Worm (Caenorhabditis elegans) whole organism, late embryonic: Measurements from ENCODE around the gene F53B7.7.

ENCODE experiments used
- C08G9.2 ChIP-seq: sonication (generic microtip); optimal IDR thresholded peaks from 2 replicates; lab custom pipeline; 2016; ENCODE audit warnings: mild to moderate bottlenecking, missing genetic modification characterization, moderate library complexity, missing compliant biosample characterization
- K02D7.2 ChIP-seq: sonication (generic microtip); optimal IDR thresholded peaks from 2 replicates; lab custom pipeline; 2017; ENCODE audit warnings: mild to moderate bottlenecking, missing genetic modification characterization, missing compliant biosample characterization
- T23F11.4 ChIP-seq: fragments of 200-800 bp; sonication (Bioruptor generic); optimal IDR thresholded peaks from 2 replicates; lab custom pipeline; 2018; ENCODE audit warnings: mild to moderate bottlenecking, missing genetic modification characterization, missing compliant biosample characterization
- Y22D7AL.16 ChIP-seq: sonication (generic microtip); optimal IDR thresholded peaks from 2 replicates; lab custom pipeline; 2016; ENCODE audit warnings: missing genetic modification characterization, missing compliant biosample characterization
- ahr-1 ChIP-seq: sonication (generic microtip); optimal IDR thresholded peaks from 2 replicates; lab custom pipeline; 2016; ENCODE audit warnings: missing genetic modification characterization, missing compliant biosample characterization
- ama-1 ChIP-seq: fragments of 150-350 bp; optimal IDR thresholded peaks from 2 replicates; lab custom pipeline; 2014
- ceh-18 ChIP-seq: sonication (generic microtip); optimal IDR thresholded peaks from 2 replicates; lab custom pipeline; 2016; ENCODE audit warnings: missing genetic modification characterization, missing compliant biosample characterization
- ceh-19 ChIP-seq: fragments of 200-800 bp; sonication (Bioruptor generic); optimal IDR thresholded peaks from 2 replicates; lab custom pipeline; 2018; ENCODE audit warnings: mild to moderate bottlenecking, missing genetic modification characterization, missing compliant biosample characterization
- ceh-2 ChIP-seq: sonication (generic microtip); optimal IDR thresholded peaks from 2 replicates; lab custom pipeline; 2016; ENCODE audit warnings: missing genotype, missing genetic modification characterization, missing compliant biosample characterization
- ceh-24 ChIP-seq: sonication (generic microtip); optimal IDR thresholded peaks from 2 replicates; lab custom pipeline; 2016; ENCODE audit warnings: mild to moderate bottlenecking, missing genetic modification characterization, missing compliant biosample characterization
- ceh-45 ChIP-seq: fragments of 200-800 bp; sonication (Bioruptor generic); IDR thresholded peaks from 2 replicates; pipeline ENCODE4 v1.3.6; 2022; ENCODE audit warnings: missing genetic modification reagents, missing genetic modification characterization, missing compliant biosample characterization
- dmd-4 ChIP-seq: sonication (generic microtip); optimal IDR thresholded peaks from 2 replicates; lab custom pipeline; 2016; ENCODE audit warnings: borderline replicate concordance, missing genetic modification characterization, missing compliant biosample characterization
- dve-1 ChIP-seq: sonication (generic microtip); optimal IDR thresholded peaks from 2 replicates; lab custom pipeline; 2017; ENCODE audit warnings: antibody characterized with exemption, mild to moderate bottlenecking, missing genetic modification characterization, missing compliant biosample characterization
- elt-4 ChIP-seq: sonication (generic microtip); optimal IDR thresholded peaks from 2 replicates; lab custom pipeline; 2016; ENCODE audit warnings: missing genetic modification characterization, missing compliant biosample characterization
- ets-4 ChIP-seq: sonication (generic microtip); optimal IDR thresholded peaks from 2 replicates; lab custom pipeline; 2016; ENCODE audit warnings: missing genetic modification characterization, missing compliant biosample characterization
- fax-1 ChIP-seq: sonication (generic microtip); optimal IDR thresholded peaks from 2 replicates; lab custom pipeline; 2016; ENCODE audit warnings: missing genotype, missing genetic modification characterization, missing compliant biosample characterization
- fkh-10 ChIP-seq: fragments of 150-350 bp; optimal IDR thresholded peaks from 2 replicates; lab custom pipeline; 2014; ENCODE audit warnings: missing biosample characterization, missing genetic modification reagents, missing genetic modification characterization
- gmeb-2 ChIP-seq: sonication (generic microtip); optimal IDR thresholded peaks from 2 replicates; lab custom pipeline; 2016; ENCODE audit warnings: missing genetic modification characterization, inconsistent platforms, missing compliant biosample characterization
- hlh-30 ChIP-seq: sonication (generic microtip); optimal IDR thresholded peaks from 2 replicates; lab custom pipeline; 2017; ENCODE audit warnings: antibody characterized with exemption, missing genetic modification characterization, missing compliant biosample characterization; ENCODE audit not compliant: insufficient read depth
- hlh-8 ChIP-seq: sonication (generic microtip); optimal IDR thresholded peaks from 2 replicates; lab custom pipeline; 2016; ENCODE audit warnings: missing genotype, missing genetic modification characterization, missing compliant biosample characterization
- lim-6 ChIP-seq: sonication (generic microtip); optimal IDR thresholded peaks from 2 replicates; lab custom pipeline; 2016; ENCODE audit warnings: missing genetic modification characterization, missing compliant biosample characterization
- lin-11 ChIP-seq: fragments of 200-800 bp; sonication (Bioruptor generic); optimal IDR thresholded peaks from 2 replicates; lab custom pipeline; 2018; ENCODE audit warnings: mild to moderate bottlenecking, missing genetic modification characterization, missing compliant biosample characterization
- madf-2 ChIP-seq: sonication (generic microtip); optimal IDR thresholded peaks from 2 replicates; lab custom pipeline; 2017; ENCODE audit warnings: missing genetic modification characterization, missing compliant biosample characterization
- nfya-1 ChIP-seq: sonication (generic microtip); optimal IDR thresholded peaks from 2 replicates; lab custom pipeline; 2017; ENCODE audit warnings: missing genetic modification characterization, mild to moderate bottlenecking, missing compliant biosample characterization, antibody characterized with exemption, moderate library complexity
- nhr-11 ChIP-seq: fragments of 150-350 bp; optimal IDR thresholded peaks from 2 replicates; lab custom pipeline; 2014; ENCODE audit warnings: missing biosample characterization, missing genetic modification characterization
- pax-1 ChIP-seq: fragments of 150-350 bp; optimal IDR thresholded peaks from 2 replicates; lab custom pipeline; 2014; ENCODE audit warnings: missing biosample characterization, missing genetic modification characterization
- pha-2 ChIP-seq: sonication (generic microtip); optimal IDR thresholded peaks from 2 replicates; lab custom pipeline; 2017; ENCODE audit warnings: mild to moderate bottlenecking, missing genetic modification characterization, missing compliant biosample characterization
- pha-4 ChIP-seq: fragments of 150-350 bp; optimal IDR thresholded peaks from 2 replicates; lab custom pipeline; 2018; ENCODE audit warnings: missing biosample characterization, missing genetic modification reagents, missing genetic modification characterization
- pqm-1 ChIP-seq: sonication (generic microtip); optimal IDR thresholded peaks from 2 replicates; lab custom pipeline; 2016; ENCODE audit warnings: missing genetic modification characterization, missing compliant biosample characterization
- pros-1 ChIP-seq: fragments of 150-350 bp; optimal IDR thresholded peaks from 2 replicates; lab custom pipeline; 2014; ENCODE audit warnings: missing biosample characterization, missing genetic modification reagents, missing genetic modification characterization
- ref-2 ChIP-seq: sonication (generic microtip); optimal IDR thresholded peaks from 2 replicates; lab custom pipeline; 2016; ENCODE audit warnings: missing genetic modification characterization, missing compliant biosample characterization
- sox-2 ChIP-seq: fragments of 200-800 bp; sonication (Bioruptor generic); IDR thresholded peaks from 2 replicates; pipeline ENCODE4 v1.3.6; 2022; ENCODE audit warnings: missing genetic modification reagents, missing genetic modification characterization, missing compliant biosample characterization
- sox-4 ChIP-seq: sonication (generic microtip); optimal IDR thresholded peaks from 2 replicates; lab custom pipeline; 2017; ENCODE audit warnings: mild to moderate bottlenecking, missing genetic modification characterization, inconsistent platforms, missing compliant biosample characterization
- syd-9 ChIP-seq: sonication (generic microtip); optimal IDR thresholded peaks from 2 replicates; lab custom pipeline; 2016; ENCODE audit warnings: mild to moderate bottlenecking, missing genetic modification characterization, moderate library complexity, missing compliant biosample characterization
- ttx-3 ChIP-seq: sonication (generic microtip); optimal IDR thresholded peaks from 2 replicates; lab custom pipeline; 2016; ENCODE audit warnings: missing genetic modification reagents, missing genetic modification characterization, missing compliant biosample characterization
- unc-3 ChIP-seq, 2 experiments: fragments of 200-800 bp in 1 of 2; sonication (Bioruptor generic) in 1 of 2; sonication (generic microtip) in 1 of 2; conservative IDR thresholded peaks in 1 of 2; optimal IDR thresholded peaks in 1 of 2; 2 replicates each; pipeline versions ENCODE4 v1.3.6 to Lab custom; 2016 to 2022; ENCODE audit warnings: missing compliant biosample characterization in 2 of 2, missing genetic modification characterization in 2 of 2, missing genetic modification reagents in 1 of 2
- zip-5 ChIP-seq: sonication (generic microtip); optimal IDR thresholded peaks from 2 replicates; lab custom pipeline; 2016; ENCODE audit warnings: missing genetic modification characterization, missing compliant biosample characterization

F53B7.7 gene

DNA sequence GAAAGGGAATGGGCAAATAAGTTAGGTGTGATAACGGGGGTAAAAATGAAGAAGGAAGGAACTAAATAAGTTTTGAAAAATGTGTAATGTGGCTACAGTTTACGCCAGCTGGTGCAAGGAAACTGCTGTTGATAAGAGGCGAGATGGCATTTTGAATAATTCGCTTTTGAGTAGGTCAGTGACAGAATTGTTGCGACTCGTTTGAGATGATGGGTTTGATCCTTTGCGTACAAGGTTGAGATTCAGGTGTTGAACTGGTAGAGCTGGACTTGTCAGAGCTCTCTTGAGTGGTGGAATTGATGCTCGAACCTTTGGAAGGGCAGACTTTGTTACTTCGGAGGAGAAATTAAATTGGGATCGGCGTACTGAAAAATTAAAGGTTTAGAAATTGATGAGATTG, 12.9 kb downstream of the F53B7.7 start:
- no peak for TF ChIP-seq ceh-45 (GFP tag; lab: Robert Waterston, UW)
- no peak for TF ChIP-seq elt-4
- TF ChIP-seq dmd-4 (tag; lab: Kevin White, UChicago): no peak
- TF ChIP-seq nfya-1: no peak
- no peak for TF ChIP-seq pax-1 (tag; lab: Kevin White, UChicago)
- TF ChIP-seq ref-2 (tag; lab: Kevin White, UChicago): no peak
- no peak for TF ChIP-seq K02D7.2 (tag; lab: Kevin White, UChicago)
- TF ChIP-seq hlh-30: no peak
- TF ChIP-seq Y22D7AL.16 (tag; lab: Kevin White, UChicago): no peak
- no peak for TF ChIP-seq lim-6 (tag; lab: Kevin White, UChicago)
- no peak for TF ChIP-seq ceh-19
- TF ChIP-seq zip-5 (tag; lab: Kevin White, UChicago): no peak
- TF ChIP-seq C08G9.2: no peak
- no peak for TF ChIP-seq pha-4 (tag; lab: Kevin White, UChicago)
- TF ChIP-seq sox-2 (GFP tag; lab: Robert Waterston, UW): no peak

ce11 chrV:11012419-11012818, 13.5 kb downstream of the F53B7.7 start, which contains the start of gene C13G3.1:
TSS of gene C13G3.1 (minus strand) at chrV:11012465.
- no peak for TF ChIP-seq fax-1 (tag; lab: Kevin White, UChicago)
- TF ChIP-seq madf-2 (tag; lab: Kevin White, UChicago): no peak
- TF ChIP-seq T23F11.4 (GFP tag; lab: Kevin White, UChicago): no peak
- TF ChIP-seq nhr-11 (tag; lab: Kevin White, UChicago): no peak
- TF ChIP-seq ahr-1 (tag; lab: Kevin White, UChicago): no peak
- no peak for TF ChIP-seq hlh-30
- TF ChIP-seq ama-1 (lab: Kevin White, UChicago): no peak
- no peak for TF ChIP-seq ttx-3 (tag; lab: Kevin White, UChicago)
- TF ChIP-seq pros-1 (tag; lab: Kevin White, UChicago): no peak
- no peak for TF ChIP-seq gmeb-2
- no peak for TF ChIP-seq ceh-45 (GFP tag; lab: Robert Waterston, UW)
- no peak for TF ChIP-seq ceh-2 (tag; lab: Kevin White, UChicago)
- no peak for TF ChIP-seq ets-4 (tag; lab: Kevin White, UChicago)
- TF ChIP-seq lim-6 (tag; lab: Kevin White, UChicago): no peak
- TF ChIP-seq nfya-1: no peak
- TF ChIP-seq sox-2 (GFP tag; lab: Robert Waterston, UW): no peak

ce11 chrV:11013179-11013578, 14.3 kb downstream of the F53B7.7 start:
- no peak for TF ChIP-seq pha-2 (tag; lab: Kevin White, UChicago)
- no peak for TF ChIP-seq ahr-1 (tag; lab: Kevin White, UChicago)
- TF ChIP-seq ceh-24 (tag; lab: Kevin White, UChicago): no peak
- no peak for TF ChIP-seq hlh-8 (tag; lab: Kevin White, UChicago)
- no peak for TF ChIP-seq sox-2 (GFP tag; lab: Robert Waterston, UW)
- TF ChIP-seq ceh-18 (tag; lab: Kevin White, UChicago): no peak
- no peak for TF ChIP-seq pqm-1 (tag; lab: Kevin White, UChicago)
- no peak for TF ChIP-seq Y22D7AL.16 (tag; lab: Kevin White, UChicago)
- no peak for TF ChIP-seq fax-1 (tag; lab: Kevin White, UChicago)
- TF ChIP-seq syd-9 (tag; lab: Kevin White, UChicago): no peak
- TF ChIP-seq C08G9.2: no peak
- no peak for TF ChIP-seq ceh-2 (tag; lab: Kevin White, UChicago)
- TF ChIP-seq dve-1: no peak
- no peak for TF ChIP-seq T23F11.4 (GFP tag; lab: Kevin White, UChicago)
- TF ChIP-seq K02D7.2 (tag; lab: Kevin White, UChicago): no peak
- TF ChIP-seq fkh-10 (GFP tag; lab: Kevin White, UChicago): no peak

DNA sequence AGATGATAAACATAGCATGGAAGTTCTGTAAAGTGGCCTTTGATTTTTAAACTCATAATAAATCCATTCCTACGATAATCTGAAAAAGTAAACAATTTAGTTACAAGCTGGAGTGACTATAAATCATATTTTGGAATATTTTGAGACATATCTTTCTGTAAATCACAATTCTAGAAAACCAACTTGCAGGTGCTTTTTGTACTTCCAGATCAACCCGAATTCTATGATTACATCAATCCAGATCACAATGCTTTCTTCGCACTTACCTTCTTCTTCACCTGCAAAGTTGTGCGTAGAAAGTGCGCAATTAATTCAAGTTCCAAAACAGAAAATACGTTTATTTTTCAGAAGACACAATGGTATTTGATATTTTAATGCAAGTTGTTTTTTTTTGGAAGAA, 15.9 kb downstream of the F53B7.7 start:
- TF ChIP-seq lin-11 (tag; lab: Kevin White, UChicago) (no peak), sox-4 (tag; lab: Kevin White, UChicago) (no peak), dve-1 (no peak), ref-2 (tag; lab: Kevin White, UChicago) (no peak), ceh-18 (tag; lab: Kevin White, UChicago) (no peak), Y22D7AL.16 (tag; lab: Kevin White, UChicago) (no peak), unc-3 (GFP tag; conservative IDR thresholded peaks at IDR 0.05; lab: Robert Waterston, UW) (no peak), unc-3 (tag; optimal IDR thresholded peaks at IDR 0.05; lab: Kevin White, UChicago) (no peak)
